Fruit fly (Drosophila melanogaster): ENCODE measurements around the gene CG11898.

DNA sequence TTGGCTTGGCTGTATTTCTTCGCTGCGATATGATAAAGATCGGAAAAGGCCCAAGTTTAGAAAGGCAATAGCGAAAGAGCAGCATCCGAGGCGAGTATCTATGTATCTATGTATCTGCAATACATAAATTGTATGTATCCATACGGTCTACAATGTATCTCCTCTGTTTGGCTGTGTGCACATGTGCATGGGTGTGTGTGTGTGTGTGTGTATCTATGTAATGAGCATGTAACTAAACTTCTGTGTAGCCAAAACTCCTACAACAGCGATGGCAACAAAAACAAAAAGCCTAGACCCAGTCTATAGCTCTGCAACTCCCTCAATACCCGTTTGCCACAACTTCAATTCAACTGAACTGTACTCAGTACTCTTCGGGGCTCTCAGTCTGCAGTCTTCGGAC, 44.6 kb downstream of the CG11898 start:
- TF ChIP-seq psq (optimal IDR thresholded peaks at IDR 0.05), result no peak
- no peak for TF ChIP-seq pan (optimal IDR thresholded peaks at IDR 0.05)
